Fruit fly (Drosophila melanogaster): ENCODE data around the gene CG34180.

CG34180 gene

dm6 chr2L:6047528-6048160, 12.7 kb upstream of the CG34180 start, which contains the start of gene IPIP:
Gene IPIP, plus strand, starts transcription at chr2L:6048002.
- no peak for TF ChIP-seq brk (GFP tag; optimal IDR thresholded peaks at IDR 0.05)
- peak; percentile 65 for TF ChIP-seq fru (GFP tag; optimal IDR thresholded peaks at IDR 0.05)
- TF ChIP-seq ey (GFP tag; optimal IDR thresholded peaks at IDR 0.05): peak; percentile 9
- TF ChIP-seq Jra (GFP tag; optimal IDR thresholded peaks at IDR 0.05): no peak
- TF ChIP-seq Hr83 (GFP tag; optimal IDR thresholded peaks at IDR 0.05; ENCODE audit: poor library complexity, severe bottlenecking): peak; percentile 94
- TF ChIP-seq CrebA (GFP tag; optimal IDR thresholded peaks at IDR 0.05; ENCODE audit: borderline replicate concordance): no peak
- no peak for TF ChIP-seq CG32264 (GFP tag; optimal IDR thresholded peaks at IDR 0.05)
- TF ChIP-seq jim (GFP tag; optimal IDR thresholded peaks at IDR 0.05): no peak
- TF ChIP-seq Sp1 (GFP tag; optimal IDR thresholded peaks at IDR 0.05): peak; percentile 30
- peak; percentile 33 for TF ChIP-seq HLH106 (tag; optimal IDR thresholded peaks at IDR 0.05)
- TF ChIP-seq tai (GFP tag; optimal IDR thresholded peaks at IDR 0.05): no peak
- TF ChIP-seq dsf (GFP tag; optimal IDR thresholded peaks at IDR 0.05; ENCODE audit: borderline replicate concordance): no peak
- TF ChIP-seq GATAd (GFP tag; optimal IDR thresholded peaks at IDR 0.05): no peak
- TF ChIP-seq h (GFP tag; optimal IDR thresholded peaks at IDR 0.05): peak; percentile 69
- peak in 1 of 2 experiments; percentile 36 for TF ChIP-seq foxo (GFP tag; optimal IDR thresholded peaks at IDR 0.05)
- TF ChIP-seq CG9705 (GFP tag; optimal IDR thresholded peaks at IDR 0.05): peak; percentile 17
- peak; percentile 39 for TF ChIP-seq br (GFP tag; optimal IDR thresholded peaks at IDR 0.05)
- no peak for TF ChIP-seq woc (GFP tag; optimal IDR thresholded peaks at IDR 0.05)
- TF ChIP-seq Dif (GFP tag; optimal IDR thresholded peaks at IDR 0.05; ENCODE audit: partially characterized antibody): peak; percentile 2
- no peak for TF ChIP-seq pan (optimal IDR thresholded peaks at IDR 0.05)
- no peak for TF ChIP-seq Rel (GFP tag; optimal IDR thresholded peaks at IDR 0.05)
- peak; percentile 47 for TF ChIP-seq Rel (tag; optimal IDR thresholded peaks at IDR 0.05)
- TF ChIP-seq rgr (GFP tag; optimal IDR thresholded peaks at IDR 0.05): peak; percentile 60
- TF ChIP-seq Mio (GFP tag; optimal IDR thresholded peaks at IDR 0.05): no peak
- TF ChIP-seq dmrt93B (GFP tag; optimal IDR thresholded peaks at IDR 0.05): no peak
- TF ChIP-seq Hnf4 (GFP tag; optimal IDR thresholded peaks at IDR 0.05): no peak
- no peak for TF ChIP-seq Hr78 (GFP tag; optimal IDR thresholded peaks at IDR 0.05)
- peak; percentile 5 for TF ChIP-seq OdsH (GFP tag; optimal IDR thresholded peaks at IDR 0.05)

DNA sequence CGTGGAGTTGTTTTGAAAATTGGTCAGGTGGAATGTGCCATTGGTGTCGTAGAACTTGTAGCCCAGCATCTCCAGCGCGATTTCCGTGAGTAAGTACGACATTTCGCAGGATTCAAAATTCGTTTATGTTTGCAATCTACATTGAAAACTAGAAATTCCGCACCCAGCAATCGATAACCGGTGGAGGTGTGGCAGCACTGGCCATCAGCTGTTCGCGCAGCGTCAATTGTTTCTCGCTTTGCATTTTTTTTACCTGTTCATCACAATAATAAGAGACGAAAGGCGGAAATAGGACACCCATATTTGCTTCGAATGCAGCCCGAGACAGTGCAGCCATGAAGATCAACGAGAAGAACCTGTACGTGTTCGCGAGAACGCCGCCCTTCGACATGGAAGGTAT, 11.8 kb upstream of the CG34180 start, which contains the start of the genes CG34179 and slmo:
Gene CG34179 (minus strand): TSS at position 165 of the 400 bp plus-strand sequence.
Gene slmo (minus strand): TSS at position 165 of the 400 bp plus-strand sequence.
- TF ChIP-seq tai (GFP tag; optimal IDR thresholded peaks at IDR 0.05): no peak
- no peak for TF ChIP-seq N (GFP tag; optimal IDR thresholded peaks at IDR 0.05)
- TF ChIP-seq CrebA (GFP tag; optimal IDR thresholded peaks at IDR 0.05; ENCODE audit: borderline replicate concordance): no peak
- TF ChIP-seq dl (GFP tag; optimal IDR thresholded peaks at IDR 0.05; ENCODE audit: insufficient read depth in 1 of 2, partially characterized antibody in 2 of 2): no peak
- no peak for TF ChIP-seq psq (GFP tag; optimal IDR thresholded peaks at IDR 0.05)
- TF ChIP-seq Hr83 (GFP tag; optimal IDR thresholded peaks at IDR 0.05; ENCODE audit: poor library complexity, severe bottlenecking): no peak
- no peak for TF ChIP-seq dsf (GFP tag; optimal IDR thresholded peaks at IDR 0.05; ENCODE audit: borderline replicate concordance)
- no peak for TF ChIP-seq usp (GFP tag; optimal IDR thresholded peaks at IDR 0.05)
- TF ChIP-seq lola (GFP tag; optimal IDR thresholded peaks at IDR 0.05): no peak
- no peak for TF ChIP-seq sage (GFP tag; optimal IDR thresholded peaks at IDR 0.05)
- no peak for TF ChIP-seq Rel (GFP tag; optimal IDR thresholded peaks at IDR 0.05)
- TF ChIP-seq Rel (tag; optimal IDR thresholded peaks at IDR 0.05): no peak
- no peak for TF ChIP-seq Hr78 (GFP tag; optimal IDR thresholded peaks at IDR 0.05)
- TF ChIP-seq ey (GFP tag; optimal IDR thresholded peaks at IDR 0.05): no peak
- no peak for TF ChIP-seq CG32264 (GFP tag; optimal IDR thresholded peaks at IDR 0.05)
- no peak for TF ChIP-seq h (GFP tag; optimal IDR thresholded peaks at IDR 0.05)

dm6 chr2L:6050575-6050974, 9.7 kb upstream of the CG34180 start, which contains the start of gene CG9135:
Gene CG9135, plus strand, starts transcription at chr2L:6050800.
- TF ChIP-seq Dfd (GFP tag; optimal IDR thresholded peaks at IDR 0.05): no peak
- no peak for TF ChIP-seq Myc (optimal IDR thresholded peaks at IDR 0.05)
- TF ChIP-seq br (GFP tag; optimal IDR thresholded peaks at IDR 0.05): no peak
- TF ChIP-seq tai (GFP tag; optimal IDR thresholded peaks at IDR 0.05): no peak
- TF ChIP-seq Jra (GFP tag; optimal IDR thresholded peaks at IDR 0.05): peak; percentile 29
- TF ChIP-seq HLH106 (tag; optimal IDR thresholded peaks at IDR 0.05): peak; percentile 9
- TF ChIP-seq Hr83 (GFP tag; optimal IDR thresholded peaks at IDR 0.05; ENCODE audit: poor library complexity, severe bottlenecking): peak; percentile 46

Measured in whole organism, wandering third instar larva.